Worm (Caenorhabditis elegans): ENCODE data around the gene cest-1.2.
"Not testable (repeated sequence)": the region's sequence is repeated elsewhere in the genome, so short reads cannot be mapped to it uniquely, and the experiment has no call there.

DNA sequence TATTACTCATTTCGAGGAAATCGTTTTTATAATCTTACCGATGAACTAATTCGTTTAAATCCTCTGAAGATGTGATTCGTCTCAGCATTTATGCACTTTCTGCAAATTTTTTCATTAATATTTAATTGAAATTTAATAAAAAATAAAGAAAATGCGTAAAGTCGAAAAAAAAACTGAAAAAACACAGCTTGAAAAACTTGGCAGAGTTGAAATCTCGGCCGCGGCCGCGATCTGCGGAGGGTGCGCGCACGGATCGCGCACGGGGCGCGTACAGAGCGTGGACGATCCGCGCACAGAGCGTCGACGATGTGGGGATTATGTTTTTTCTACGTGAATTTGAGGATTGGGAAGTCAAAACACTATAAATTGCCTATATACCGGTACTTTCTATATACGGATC lies 22.9 kb downstream of the cest-1.2 start, which contains the start of gene AH10.4:
- TF ChIP-seq unc-62 (GFP tag; optimal IDR thresholded peaks at IDR 0.05 in 1 of 2); unc-62 (tag; optimal IDR thresholded peaks at IDR 0.05); lsy-2 (tag; optimal IDR thresholded peaks at IDR 0.05); rbr-2 (tag; optimal IDR thresholded peaks at IDR 0.05); hlh-30 (tag; optimal IDR thresholded peaks at IDR 0.05; ENCODE audit: insufficient read depth); gei-8 (GFP tag; optimal IDR thresholded peaks at IDR 0.05); mxl-3 (GFP tag; optimal IDR thresholded peaks at IDR 0.05); skn-1 (tag; optimal IDR thresholded peaks at IDR 0.05); nhr-237 (tag; optimal IDR thresholded peaks at IDR 0.05); nhr-28 (tag; optimal IDR thresholded peaks at IDR 0.05); aly-2 (tag; optimal IDR thresholded peaks at IDR 0.05); Y105C5A.15 (GFP tag; IDR thresholded peaks at IDR 0.05); tra-1 (GFP tag; IDR thresholded peaks at IDR 0.05); F10B5.3 (tag; optimal IDR thresholded peaks at IDR 0.05): not testable (repeated sequence)
